Fruit fly (Drosophila melanogaster) whole organism, embryonic: ENCODE measurements around the gene CG15740.
A peak's percentile ranks its signal among the peaks of the same experiment; 100 is the strongest.

Source experiments
- ATbp ChIP-seq: fragments of 200-800 bp; sonication (Bioruptor generic); optimal IDR thresholded peaks from 2 replicates; lab custom pipeline; 2017; ENCODE audit warnings: missing biosample characterization, mild to moderate bottlenecking, missing genetic modification characterization, missing genetic modification reagents
- Adf1 ChIP-seq: fragments of 200-800 bp; sonication (Bioruptor generic); IDR thresholded peaks from 2 replicates; pipeline ENCODE4 v1.3.6; 2022; ENCODE audit warnings: missing biosample characterization, missing genetic modification characterization
- Bteb2 ChIP-seq: fragments of 200-800 bp; sonication (Bioruptor generic); optimal IDR thresholded peaks from 2 replicates; lab custom pipeline; 2016; ENCODE audit warnings: missing biosample characterization, missing genetic modification characterization
- CG10543 ChIP-seq: fragments of 200-800 bp; sonication (Bioruptor generic); optimal IDR thresholded peaks from 3 replicates; lab custom pipeline; 2017; ENCODE audit warnings: missing biosample characterization, mild to moderate bottlenecking, missing genetic modification characterization, moderate library complexity
- CG13424 ChIP-seq: fragments of 200-800 bp; sonication (Bioruptor generic); optimal IDR thresholded peaks from 2 replicates; lab custom pipeline; 2019; ENCODE audit warnings: missing biosample characterization, mild to moderate bottlenecking, missing genetic modification characterization, moderate library complexity
- CG17186 ChIP-seq: fragments of 200-800 bp; sonication (Bioruptor generic); optimal IDR thresholded peaks from 3 replicates; lab custom pipeline; 2017; ENCODE audit warnings: missing biosample characterization, missing genetic modification reagents, missing genetic modification characterization
- CG18764 ChIP-seq: fragments of 200-800 bp; sonication (Bioruptor generic); optimal IDR thresholded peaks from 3 replicates; lab custom pipeline; 2016; ENCODE audit warnings: missing biosample characterization, missing genetic modification characterization
- CG31365 ChIP-seq: fragments of 200-800 bp; sonication (Bioruptor generic); optimal IDR thresholded peaks from 2 replicates; lab custom pipeline; 2018; ENCODE audit warnings: missing biosample characterization, mild to moderate bottlenecking, missing genetic modification characterization
- CG31388 ChIP-seq: fragments of 200-800 bp; sonication (Bioruptor generic); optimal IDR thresholded peaks from 2 replicates; lab custom pipeline; 2016; ENCODE audit warnings: missing biosample characterization, missing genetic modification characterization
- CG32767 ChIP-seq: fragments of 200-800 bp; sonication (Bioruptor generic); IDR thresholded peaks from 2 replicates; pipeline ENCODE4 v1.3.6; 2022; ENCODE audit warnings: missing biosample characterization, missing genetic modification characterization
- CG3847 ChIP-seq: fragments of 200-800 bp; sonication (Bioruptor generic); IDR thresholded peaks from 2 replicates; pipeline ENCODE4 v1.3.6; 2022; ENCODE audit warnings: missing biosample characterization, missing genetic modification characterization
- CG3995 ChIP-seq: fragments of 200-800 bp; sonication (Bioruptor generic); optimal IDR thresholded peaks from 3 replicates; lab custom pipeline; 2016; ENCODE audit warnings: missing biosample characterization, missing genetic modification characterization
- CG4424 ChIP-seq: fragments of 200-800 bp; sonication (Bioruptor generic); optimal IDR thresholded peaks from 3 replicates; lab custom pipeline; 2016; ENCODE audit warnings: missing biosample characterization, missing genetic modification characterization
- CG6654 ChIP-seq: fragments of 200-800 bp; sonication (Bioruptor generic); optimal IDR thresholded peaks from 2 replicates; lab custom pipeline; 2017; ENCODE audit warnings: missing biosample characterization, mild to moderate bottlenecking, missing genetic modification characterization
- CG6791 ChIP-seq: fragments of 200-800 bp; sonication (Bioruptor generic); IDR thresholded peaks from 3 replicates; pipeline ENCODE4 v1.3.6; 2022; ENCODE audit warnings: missing biosample characterization, missing genetic modification characterization; ENCODE audit not compliant: partially characterized antibody
- CG7839 ChIP-seq: fragments of 200-800 bp; sonication (Bioruptor generic); optimal IDR thresholded peaks from 3 replicates; lab custom pipeline; 2018; ENCODE audit warnings: missing biosample characterization, mild to moderate bottlenecking, missing genetic modification characterization, moderate library complexity
- CG8359 ChIP-seq: fragments of 200-800 bp; sonication (Bioruptor generic); optimal IDR thresholded peaks from 2 replicates; lab custom pipeline; 2017; ENCODE audit warnings: missing biosample characterization, mild to moderate bottlenecking, missing genetic modification characterization, borderline replicate concordance
- CG8944 ChIP-seq: fragments of 200-800 bp; sonication (Bioruptor generic); optimal IDR thresholded peaks from 3 replicates; lab custom pipeline; 2016; ENCODE audit warnings: missing biosample characterization, missing genetic modification characterization
- CG9932 ChIP-seq: fragments of 200-800 bp; sonication (Bioruptor generic); IDR thresholded peaks from 2 replicates; pipeline ENCODE4 v1.3.6; 2022; ENCODE audit warnings: missing biosample characterization, missing genetic modification characterization
- CTCF ChIP-seq: fragments of 200-800 bp; sonication (Bioruptor generic); optimal IDR thresholded peaks from 2 replicates; lab custom pipeline; 2017; ENCODE audit warnings: missing biosample characterization, mild to moderate bottlenecking, missing genetic modification characterization, moderate library complexity
- CrebB ChIP-seq: fragments of 200-800 bp; sonication (Bioruptor generic); optimal IDR thresholded peaks from 3 replicates; lab custom pipeline; 2018; ENCODE audit warnings: missing biosample characterization, mild to moderate bottlenecking, missing genetic modification characterization
- Dref ChIP-seq: fragments of 200-800 bp; sonication (Bioruptor generic); IDR thresholded peaks from 2 replicates; pipeline ENCODE4 v1.3.6; 2022; ENCODE audit warnings: missing biosample characterization, missing genetic modification characterization
- Drgx ChIP-seq: fragments of 200-800 bp; sonication (Bioruptor generic); IDR thresholded peaks from 2 replicates; pipeline ENCODE4 v1.3.6; 2022; ENCODE audit warnings: missing biosample characterization, missing genetic modification characterization
- ERR ChIP-seq: fragments of 200-800 bp; sonication (Bioruptor generic); optimal IDR thresholded peaks from 2 replicates; lab custom pipeline; 2016; ENCODE audit warnings: missing biosample characterization, missing genetic modification characterization
- HHEX ChIP-seq: fragments of 200-800 bp; sonication (Bioruptor generic); optimal IDR thresholded peaks from 3 replicates; lab custom pipeline; 2017; ENCODE audit warnings: missing biosample characterization, mild to moderate bottlenecking, missing genetic modification characterization, missing genetic modification reagents
- HLHmδ ChIP-seq: fragments of 200-800 bp; sonication (Bioruptor generic); optimal IDR thresholded peaks from 2 replicates; lab custom pipeline; 2018; ENCODE audit warnings: missing biosample characterization, mild to moderate bottlenecking, missing genetic modification characterization, moderate library complexity
- Hr3 ChIP-seq: fragments of 200-800 bp; sonication (Bioruptor generic); optimal IDR thresholded peaks from 3 replicates; lab custom pipeline; 2016; ENCODE audit warnings: missing biosample characterization, missing genetic modification characterization
- Lhr ChIP-seq: fragments of 200-800 bp; sonication (Bioruptor generic); optimal IDR thresholded peaks from 3 replicates; lab custom pipeline; 2017; ENCODE audit warnings: mild to moderate bottlenecking, missing biosample characterization, missing genetic modification reagents, missing genetic modification characterization
- Lim3 ChIP-seq: fragments of 200-800 bp; sonication (Bioruptor generic); IDR thresholded peaks from 2 replicates; pipeline ENCODE4 v1.3.6; 2022; ENCODE audit warnings: missing biosample characterization, missing genetic modification characterization
- NC2α ChIP-seq: fragments of 200-800 bp; sonication (Bioruptor generic); optimal IDR thresholded peaks from 2 replicates; lab custom pipeline; 2016; ENCODE audit warnings: missing biosample characterization, missing genetic modification characterization
- Nf-YC ChIP-seq: fragments of 200-800 bp; optimal IDR thresholded peaks from 3 replicates; lab custom pipeline; 2019; ENCODE audit warnings: missing biosample characterization, mild to moderate bottlenecking, missing genetic modification characterization, moderate library complexity
- Rfx ChIP-seq: fragments of 200-800 bp; sonication (Bioruptor generic); IDR thresholded peaks from 2 replicates; pipeline ENCODE4 v1.3.6; 2022; ENCODE audit warnings: missing biosample characterization, missing genetic modification characterization
- Usf ChIP-seq: fragments of 200-800 bp; sonication (Bioruptor generic); optimal IDR thresholded peaks from 2 replicates; lab custom pipeline; 2017; ENCODE audit warnings: missing genotype, missing biosample characterization, missing genetic modification characterization
- aop ChIP-seq: fragments of 200-800 bp; sonication (Bioruptor generic); IDR thresholded peaks from 2 replicates; pipeline ENCODE4 v1.3.6; 2022; ENCODE audit warnings: missing biosample characterization, missing genetic modification characterization
- crp ChIP-seq, 2 experiments: fragments of 200-800 bp; sonication (Bioruptor generic); optimal IDR thresholded peaks; 2 replicates in 1 of 2; 3 replicates in 1 of 2; lab custom pipeline; 2017; ENCODE audit warnings: missing biosample characterization in 2 of 2, missing genetic modification characterization in 2 of 2, mild to moderate bottlenecking in 1 of 2, moderate library complexity in 1 of 2
- dimm ChIP-seq: fragments of 200-800 bp; sonication (Bioruptor generic); IDR thresholded peaks from 2 replicates; pipeline ENCODE4 v1.3.6; 2022; ENCODE audit warnings: missing biosample characterization, missing genetic modification characterization
- dm ChIP-seq: fragments of 200-800 bp; sonication (Bioruptor generic); optimal IDR thresholded peaks from 3 replicates; lab custom pipeline; 2016; ENCODE audit warnings: missing biosample characterization, missing genetic modification characterization
- ems ChIP-seq: fragments of 200-800 bp; sonication (Bioruptor generic); optimal IDR thresholded peaks from 3 replicates; lab custom pipeline; 2016; ENCODE audit warnings: missing biosample characterization, missing genetic modification characterization
- en ChIP-seq: fragments of 200-800 bp; sonication (Bioruptor generic); optimal IDR thresholded peaks from 2 replicates; lab custom pipeline; 2016; ENCODE audit warnings: missing biosample characterization, missing genetic modification characterization
- gcm2 ChIP-seq: fragments of 200-800 bp; sonication (Bioruptor generic); optimal IDR thresholded peaks from 2 replicates; lab custom pipeline; 2016; ENCODE audit warnings: missing biosample characterization, missing genetic modification characterization
- gfzf ChIP-seq: fragments of 200-800 bp; sonication (Bioruptor generic); optimal IDR thresholded peaks from 2 replicates; lab custom pipeline; 2016; ENCODE audit warnings: missing biosample characterization, mild to moderate bottlenecking, missing genetic modification characterization, moderate library complexity
- hbn ChIP-seq: fragments of 200-800 bp; sonication (Bioruptor generic); IDR thresholded peaks from 2 replicates; pipeline ENCODE4 v1.3.6; 2022; ENCODE audit warnings: missing biosample characterization, missing genetic modification characterization; ENCODE audit not compliant: partially characterized antibody
- lilli ChIP-seq: fragments of 200-800 bp; sonication (Bioruptor generic); optimal IDR thresholded peaks from 3 replicates; lab custom pipeline; 2016; ENCODE audit warnings: missing biosample characterization, missing genetic modification characterization
- maf-S ChIP-seq: fragments of 200-800 bp; sonication (Bioruptor generic); optimal IDR thresholded peaks from 2 replicates; lab custom pipeline; 2016; ENCODE audit warnings: missing biosample characterization, missing genetic modification characterization
- mld ChIP-seq: fragments of 200-800 bp; sonication (Bioruptor generic); IDR thresholded peaks from 3 replicates; pipeline ENCODE4 v1.3.6; 2022; ENCODE audit warnings: missing biosample characterization, missing genetic modification characterization; ENCODE audit not compliant: partially characterized antibody
- peb ChIP-seq: fragments of 200-800 bp; sonication (Bioruptor generic); IDR thresholded peaks from 2 replicates; pipeline ENCODE4 v1.3.6; 2022; ENCODE audit warnings: missing biosample characterization, missing genetic modification characterization
- run ChIP-seq: fragments of 200-800 bp; sonication (Bioruptor generic); optimal IDR thresholded peaks from 3 replicates; lab custom pipeline; 2018; ENCODE audit warnings: missing biosample characterization, mild to moderate bottlenecking, missing genetic modification characterization
- sqz ChIP-seq: fragments of 200-800 bp; sonication (Bioruptor generic); optimal IDR thresholded peaks from 3 replicates; lab custom pipeline; 2018; ENCODE audit warnings: missing biosample characterization, mild to moderate bottlenecking, missing genetic modification characterization
- sr ChIP-seq: fragments of 200-800 bp; sonication (Bioruptor generic); IDR thresholded peaks from 3 replicates; pipeline ENCODE4 v1.3.6; 2022; ENCODE audit warnings: missing biosample characterization, missing genetic modification characterization
- tio ChIP-seq: fragments of 200-800 bp; sonication (Bioruptor generic); optimal IDR thresholded peaks from 2 replicates; lab custom pipeline; 2017; ENCODE audit warnings: missing biosample characterization, missing genetic modification characterization, inconsistent platforms
- unc-4 ChIP-seq: fragments of 200-800 bp; sonication (Bioruptor generic); IDR thresholded peaks from 2 replicates; pipeline ENCODE4 v1.3.6; 2022; ENCODE audit warnings: missing biosample characterization, missing genetic modification characterization; ENCODE audit not compliant: partially characterized antibody

The CG15740 gene

dm6 chrX:11848507-11849264, 2.8 kb upstream of the CG15740 start (continued):
- TF ChIP-seq sr (GFP tag; lab: Robert Waterston, UW) (no peak), NC2α (GFP tag; lab: Kevin White, UChicago) (no peak), Bteb2 (GFP tag; lab: Kevin White, UChicago) (no peak), hbn (no peak), tio (GFP tag; lab: Kevin White, UChicago) (no peak), CTCF (GFP tag; lab: Kevin White, UChicago) (no peak), gcm2 (GFP tag; lab: Kevin White, UChicago) (no peak), CG4424 (GFP tag; lab: Kevin White, UChicago) (peak; percentile 25), CG6654 (no peak), mld (GFP tag; lab: Robert Waterston, UW) (no peak), unc-4 (GFP tag; lab: Robert Waterston, UW) (no peak), Drgx (GFP tag; lab: Robert Waterston, UW) (no peak), dimm (no peak), CG9932 (GFP tag; lab: Robert Waterston, UW) (peak; percentile 37), en (GFP tag; lab: Kevin White, UChicago) (no peak), CG32767 (no peak), CG8359 (GFP tag; lab: Kevin White, UChicago) (no peak), Dref (GFP tag; lab: Robert Waterston, UW) (no peak), Lhr (GFP tag; lab: Kevin White, UChicago) (no peak), HLHmδ (no peak), CG17186 (no peak), CG13424 (tag; lab: Kevin White, UChicago) (peak; percentile 47), dm (GFP tag; lab: Kevin White, UChicago) (no peak), CG18764 (GFP tag; lab: Kevin White, UChicago) (no peak), Lim3 (GFP tag; lab: Robert Waterston, UW) (no peak), CG3995 (no peak), Nf-YC (peak; percentile 13), Hr3 (GFP tag; lab: Kevin White, UChicago) (peak; percentile 6), CG7839 (tag; lab: Kevin White, UChicago) (peak; percentile 55), maf-S (GFP tag; lab: Kevin White, UChicago) (no peak), Adf1 (no peak), aop (GFP tag; lab: Robert Waterston, UW) (no peak), run (tag; lab: Kevin White, UChicago) (peak; percentile 30), ERR (GFP tag; lab: Kevin White, UChicago) (no peak), CG10543 (no peak), gfzf (GFP tag; lab: Kevin White, UChicago) (no peak), crp (GFP tag; optimal IDR thresholded peaks at IDR 0.05; lab: Kevin White, UChicago) (no peak), HHEX (GFP tag; lab: Kevin White, UChicago) (peak; percentile 30), ATbp (peak; percentile 45), sqz (GFP tag; lab: Kevin White, UChicago) (peak; percentile 44), Usf (GFP tag; lab: Kevin White, UChicago) (no peak), CG8944 (GFP tag; lab: Kevin White, UChicago) (no peak), CG31365 (tag; lab: Kevin White, UChicago) (no peak), CrebB (tag; lab: Kevin White, UChicago) (no peak), Rfx (GFP tag; lab: Robert Waterston, UW) (0 out of 2 replicates have a peak, but pooled peaks have one; percentile 36), CG31388 (GFP tag; lab: Kevin White, UChicago) (no peak), CG6791 (no peak), peb (GFP tag; lab: Robert Waterston, UW) (no peak), lilli (no peak), ems (GFP tag; lab: Kevin White, UChicago) (no peak), CG3847 (GFP tag; lab: Robert Waterston, UW) (no peak)
